Worm (Caenorhabditis elegans): ENCODE measurements around the gene srb-5.
"Not testable (repeated sequence)": the region's sequence is repeated elsewhere in the genome, so short reads cannot be mapped to it uniquely, and the experiment has no call there.

srb-5 gene

DNA sequence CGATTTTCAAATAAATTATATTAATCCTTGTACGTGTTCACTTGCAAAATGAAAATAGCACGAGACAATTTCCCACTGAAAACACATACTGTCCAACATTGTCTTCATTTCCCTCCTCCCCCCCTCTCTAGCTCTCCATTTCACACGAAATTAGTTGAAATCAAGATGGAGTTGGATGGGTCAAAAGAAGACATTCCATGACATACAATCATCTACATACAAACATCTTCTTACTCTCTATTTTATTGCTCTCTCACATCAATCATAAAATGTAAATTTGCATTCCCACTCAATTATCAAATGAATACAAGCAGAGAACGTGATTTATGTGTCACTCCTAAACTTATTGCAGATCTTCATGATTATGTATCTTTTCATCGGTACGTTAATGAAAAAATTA, 47.5 kb downstream of the srb-5 start, which contains the start of gene srsy-1:
TSS of gene srsy-1 (plus strand) at position 301 of the 400 bp plus-strand sequence.
- TF ChIP-seq ztf-4 (tag; optimal IDR thresholded peaks at IDR 0.05) (no peak), nhr-20 (tag; optimal IDR thresholded peaks at IDR 0.05) (no peak), nhr-77 (tag; optimal IDR thresholded peaks at IDR 0.05) (no peak), nhr-237 (tag; optimal IDR thresholded peaks at IDR 0.05) (no peak), zag-1 (tag; optimal IDR thresholded peaks at IDR 0.05) (no peak), irx-1 (tag; optimal IDR thresholded peaks at IDR 0.05) (no peak), dpl-1 (GFP tag; optimal IDR thresholded peaks at IDR 0.05) (no peak), hlh-17 (GFP tag; optimal IDR thresholded peaks at IDR 0.05; ENCODE audit: borderline replicate concordance) (no peak)

DNA sequence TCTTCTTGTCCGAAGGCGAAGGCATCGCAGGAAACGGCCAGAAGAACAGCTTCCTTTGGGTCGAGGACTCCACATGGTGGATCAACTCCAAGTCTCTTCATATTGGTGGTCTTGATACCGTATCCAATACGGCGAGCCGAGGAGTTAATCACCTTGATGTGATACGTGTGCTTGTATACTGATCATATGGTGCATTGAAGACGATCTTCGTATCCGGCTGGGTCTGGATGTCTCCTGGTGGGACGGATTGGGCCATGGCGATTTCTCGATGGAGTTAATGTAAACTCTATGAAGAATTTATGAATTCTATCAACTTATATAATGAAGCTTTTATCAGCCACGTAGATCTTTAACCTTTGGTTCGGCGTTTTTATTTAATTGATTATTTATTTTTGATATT, 47.9 kb downstream of the srb-5 start, which contains the start of gene msp-74:
TSS of gene msp-74 (minus strand) at position 101 of the 400 bp plus-strand sequence.
- TF ChIP-seq lin-35 (GFP tag; optimal IDR thresholded peaks at IDR 0.05); snpc-4 (tag; optimal IDR thresholded peaks at IDR 0.05); jun-1 (tag; optimal IDR thresholded peaks at IDR 0.05): not testable (repeated sequence)

DNA sequence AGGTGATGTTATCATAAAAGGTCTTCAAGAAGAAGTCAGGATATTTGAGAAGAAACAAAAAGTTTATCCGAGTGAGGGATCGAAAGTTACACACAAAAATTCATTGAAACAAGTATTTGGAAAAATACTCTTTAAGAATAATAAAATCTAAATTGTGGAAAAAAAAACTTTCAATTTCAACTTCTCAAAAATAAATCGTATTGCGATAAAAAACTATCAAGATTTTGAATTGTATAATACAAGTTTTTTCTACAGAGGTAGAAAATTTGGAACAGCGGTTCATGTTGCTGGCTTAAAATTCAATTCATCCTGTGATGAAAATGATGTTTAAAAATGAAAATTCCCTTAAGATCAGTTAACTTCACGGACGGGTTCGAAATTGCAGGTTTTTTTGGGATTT, 51.1 kb downstream of the srb-5 start, which contains the start of gene F09C12.8:
TSS of gene F09C12.8 (plus strand) at position 301 of the 400 bp plus-strand sequence.
- TF ChIP-seq alr-1 (tag; optimal IDR thresholded peaks at IDR 0.05; ENCODE audit: borderline replicate concordance) (no peak), C34B4.2 (tag; optimal IDR thresholded peaks at IDR 0.05) (no peak), xbp-1 (tag; optimal IDR thresholded peaks at IDR 0.05) (no peak), mab-9 (GFP tag; IDR thresholded peaks at IDR 0.05) (no peak), fkh-8 (tag; optimal IDR thresholded peaks at IDR 0.05) (no peak), nhr-19 (GFP tag; conservative IDR thresholded peaks at IDR 0.05) (no peak), unc-130 (tag; optimal IDR thresholded peaks at IDR 0.05) (no peak), nhr-76 (tag; optimal IDR thresholded peaks at IDR 0.05) (no peak), lin-13 (GFP tag; optimal IDR thresholded peaks at IDR 0.05) (no peak), zag-1 (tag; optimal IDR thresholded peaks at IDR 0.05) (no peak), ceh-90 (tag; optimal IDR thresholded peaks at IDR 0.05) (no peak), nhr-11 (tag; optimal IDR thresholded peaks at IDR 0.05) (no peak), snpc-4 (tag; optimal IDR thresholded peaks at IDR 0.05) (no peak)

Data from whole organism, L1 larva.